Fruit fly (Drosophila melanogaster): ENCODE results near the gene MRP.

Gene MRP

DNA sequence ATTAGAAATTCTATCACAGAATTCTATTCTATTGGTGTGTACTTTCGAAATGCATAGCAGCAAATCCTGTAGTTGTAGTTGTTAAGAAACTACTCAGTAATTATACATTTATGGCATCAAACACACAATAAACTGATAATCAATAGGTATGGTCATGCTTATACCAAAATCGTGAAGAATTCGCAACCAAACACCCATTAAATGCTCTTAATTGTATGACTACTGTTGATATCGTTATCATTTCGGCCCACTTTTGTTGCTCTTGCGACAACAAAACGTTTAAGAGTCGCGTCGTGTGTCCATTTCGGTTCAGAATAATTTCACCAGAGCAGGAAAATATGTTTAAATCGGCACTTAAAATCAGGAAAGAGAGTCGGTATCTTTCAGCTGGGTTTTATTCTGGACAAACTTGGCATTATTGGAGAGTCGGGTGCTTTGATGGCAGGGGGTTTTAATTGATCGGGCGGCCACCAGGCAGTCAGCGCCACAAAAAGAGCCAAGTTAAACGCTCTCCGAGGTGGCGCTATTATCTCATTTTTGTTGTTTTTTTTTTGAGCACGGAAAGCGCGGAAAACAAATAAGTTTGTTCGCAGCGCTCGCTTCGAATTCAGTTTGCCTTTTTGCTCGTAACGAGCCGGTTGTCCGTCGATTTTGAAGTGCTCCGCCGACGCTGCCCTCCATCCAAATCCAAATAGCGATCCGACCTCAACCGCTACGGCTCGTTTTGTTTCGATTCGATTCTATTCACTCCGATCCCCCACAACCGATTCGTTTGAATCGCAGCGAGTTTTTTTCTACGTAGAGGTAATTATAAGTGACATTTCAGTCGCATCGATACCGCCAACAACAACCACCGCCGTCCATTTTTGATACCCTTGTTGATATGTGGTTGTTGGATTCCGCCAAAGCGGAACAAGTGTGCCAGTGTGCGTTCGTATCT, at the start of gene MRP:
MRP (plus strand) TSS at position 609 of the 940 bp plus-strand sequence.
- TF ChIP-seq gl (tag; optimal IDR thresholded peaks at IDR 0.05): no peak
- TF ChIP-seq CG9948 (tag; optimal IDR thresholded peaks at IDR 0.05): no peak
- TF ChIP-seq CG4496 (GFP tag; IDR thresholded peaks at IDR 0.05): peak; percentile 44; the same call in 1 of the 3 replicates
- no peak for TF ChIP-seq CG8159 (tag; optimal IDR thresholded peaks at IDR 0.05)
- TF ChIP-seq Pif1B (GFP tag; optimal IDR thresholded peaks at IDR 0.05): no peak
- peak; percentile 53 for TF ChIP-seq Ets98B (GFP tag; IDR thresholded peaks at IDR 0.05)
- TF ChIP-seq CG32121 (GFP tag; IDR thresholded peaks at IDR 0.05): peak; percentile 54; the same call in 1 of the 2 replicates
- no peak for TF ChIP-seq CG12605 (GFP tag; IDR thresholded peaks at IDR 0.05)
- no peak for TF ChIP-seq rn (GFP tag; IDR thresholded peaks at IDR 0.05)
- no peak for TF ChIP-seq Snoo (tag; optimal IDR thresholded peaks at IDR 0.05)
- no peak for TF ChIP-seq EcR (GFP tag; optimal IDR thresholded peaks at IDR 0.05)
- no peak for TF ChIP-seq Pif1A (GFP tag; optimal IDR thresholded peaks at IDR 0.05)
- TF ChIP-seq CG10348 (GFP tag; IDR thresholded peaks at IDR 0.05): no peak
- no peak for TF ChIP-seq CG34367 (tag; optimal IDR thresholded peaks at IDR 0.05)
- peak; percentile 52; the same call in 2 of the 3 replicates for TF ChIP-seq fd96Ca (GFP tag; IDR thresholded peaks at IDR 0.05)
- TF ChIP-seq CG14655 (GFP tag; optimal IDR thresholded peaks at IDR 0.05): no peak
- TF ChIP-seq CG13204 (GFP tag; optimal IDR thresholded peaks at IDR 0.05): no peak
- TF ChIP-seq CG8301 (tag; optimal IDR thresholded peaks at IDR 0.05): no peak
- TF ChIP-seq CG15710 (tag; optimal IDR thresholded peaks at IDR 0.05): no peak
- TF ChIP-seq CG17806 (tag; optimal IDR thresholded peaks at IDR 0.05): no peak
- TF ChIP-seq D1 (tag; optimal IDR thresholded peaks at IDR 0.05): no peak

DNA sequence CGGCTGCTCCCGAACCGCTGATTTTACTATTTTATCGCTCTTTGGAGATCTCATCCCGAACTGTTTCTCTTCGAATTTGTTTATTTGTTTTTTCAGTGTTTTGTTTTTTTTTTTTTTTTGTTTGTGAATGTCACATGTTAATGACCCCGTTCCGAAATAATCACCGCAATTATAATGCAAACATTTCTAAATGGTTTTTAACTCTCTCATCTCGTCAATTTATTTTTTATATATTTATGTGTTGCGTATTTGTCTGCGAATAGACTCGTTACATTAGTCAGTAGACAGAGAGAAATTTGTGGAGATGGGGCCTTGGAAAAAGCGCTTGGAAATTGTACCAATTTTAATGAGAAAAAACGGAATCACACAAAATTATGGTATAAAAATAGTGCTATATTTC, 49.2 kb upstream of the MRP start, which contains the start of gene Nepl7:
Nepl7 (minus strand) TSS at position 101 of the 400 bp plus-strand sequence.
- no peak for TF ChIP-seq Pif1B (GFP tag; optimal IDR thresholded peaks at IDR 0.05)
- TF ChIP-seq CG15710 (tag; optimal IDR thresholded peaks at IDR 0.05): no peak

DNA sequence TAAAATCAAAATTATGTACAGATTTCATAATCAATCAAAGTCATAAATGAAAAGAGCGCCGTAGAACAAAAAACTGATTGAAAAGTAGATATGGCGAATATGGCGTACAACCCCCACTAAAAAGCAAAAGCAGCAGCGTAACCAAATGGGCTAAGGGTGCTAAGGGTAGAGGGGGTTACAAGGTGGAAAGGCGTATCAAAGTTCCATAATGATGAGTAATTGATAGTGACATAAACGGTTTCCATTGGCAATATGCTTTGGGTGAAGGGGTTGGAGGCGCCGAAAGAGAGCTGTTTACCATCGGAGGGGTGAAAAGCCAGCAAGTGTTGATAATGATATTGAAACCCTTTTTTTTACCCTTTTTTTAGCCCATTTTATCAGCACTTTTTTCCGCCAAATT, 46.5 kb upstream of the MRP start:
- TF ChIP-seq CG8301 (tag; optimal IDR thresholded peaks at IDR 0.05) (no peak), CG34367 (tag; optimal IDR thresholded peaks at IDR 0.05) (no peak), Snoo (tag; optimal IDR thresholded peaks at IDR 0.05) (no peak), rn (GFP tag; IDR thresholded peaks at IDR 0.05) (no peak), CG4496 (GFP tag; IDR thresholded peaks at IDR 0.05) (no peak), CG8159 (tag; optimal IDR thresholded peaks at IDR 0.05) (no peak), CG17806 (tag; optimal IDR thresholded peaks at IDR 0.05) (no peak), CG13204 (GFP tag; optimal IDR thresholded peaks at IDR 0.05) (no peak), CG14655 (GFP tag; optimal IDR thresholded peaks at IDR 0.05) (no peak), D1 (tag; optimal IDR thresholded peaks at IDR 0.05) (no peak), Pif1A (GFP tag; optimal IDR thresholded peaks at IDR 0.05) (no peak), CG9948 (tag; optimal IDR thresholded peaks at IDR 0.05) (no peak), CG12605 (GFP tag; IDR thresholded peaks at IDR 0.05) (no peak), gl (tag; optimal IDR thresholded peaks at IDR 0.05) (no peak), CG15710 (tag; optimal IDR thresholded peaks at IDR 0.05) (no peak), Ets98B (GFP tag; IDR thresholded peaks at IDR 0.05) (no peak), CG10348 (GFP tag; IDR thresholded peaks at IDR 0.05) (no peak)

DNA sequence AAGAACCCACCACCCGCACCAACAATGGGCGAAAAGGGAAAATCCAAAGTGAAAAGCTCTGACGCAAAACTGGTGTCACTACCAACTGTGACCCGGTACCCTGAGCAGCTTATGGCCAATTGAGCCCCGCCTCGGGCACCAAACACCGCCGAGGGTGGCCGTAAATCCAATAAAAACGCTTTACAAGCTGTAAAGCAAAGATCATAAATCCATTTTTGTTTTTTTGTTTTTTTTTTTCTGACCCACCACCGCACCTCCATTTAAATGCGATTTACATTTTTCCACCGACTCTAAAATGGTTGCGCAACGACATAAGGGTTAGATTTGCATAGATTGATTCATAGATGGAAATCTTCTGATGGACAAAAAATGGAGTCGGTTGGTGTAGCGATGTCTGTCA, 44.5 kb upstream of the MRP start:
- TF ChIP-seq D1 (tag; optimal IDR thresholded peaks at IDR 0.05) (no peak), EcR (GFP tag; optimal IDR thresholded peaks at IDR 0.05) (no peak), Ets98B (GFP tag; IDR thresholded peaks at IDR 0.05) (no peak), Pif1A (GFP tag; optimal IDR thresholded peaks at IDR 0.05) (no peak), CG8159 (tag; optimal IDR thresholded peaks at IDR 0.05) (no peak), gl (tag; optimal IDR thresholded peaks at IDR 0.05) (no peak), CG13204 (GFP tag; optimal IDR thresholded peaks at IDR 0.05) (no peak), CG17806 (tag; optimal IDR thresholded peaks at IDR 0.05) (no peak), CG9948 (tag; optimal IDR thresholded peaks at IDR 0.05) (no peak), CG8301 (tag; optimal IDR thresholded peaks at IDR 0.05) (no peak), CG15710 (tag; optimal IDR thresholded peaks at IDR 0.05) (no peak), Pif1B (GFP tag; optimal IDR thresholded peaks at IDR 0.05) (no peak), CG14655 (GFP tag; optimal IDR thresholded peaks at IDR 0.05) (no peak), rn (GFP tag; IDR thresholded peaks at IDR 0.05) (no peak), Snoo (tag; optimal IDR thresholded peaks at IDR 0.05) (no peak), CG4496 (GFP tag; IDR thresholded peaks at IDR 0.05) (no peak), CG12605 (GFP tag; IDR thresholded peaks at IDR 0.05) (no peak)

DNA sequence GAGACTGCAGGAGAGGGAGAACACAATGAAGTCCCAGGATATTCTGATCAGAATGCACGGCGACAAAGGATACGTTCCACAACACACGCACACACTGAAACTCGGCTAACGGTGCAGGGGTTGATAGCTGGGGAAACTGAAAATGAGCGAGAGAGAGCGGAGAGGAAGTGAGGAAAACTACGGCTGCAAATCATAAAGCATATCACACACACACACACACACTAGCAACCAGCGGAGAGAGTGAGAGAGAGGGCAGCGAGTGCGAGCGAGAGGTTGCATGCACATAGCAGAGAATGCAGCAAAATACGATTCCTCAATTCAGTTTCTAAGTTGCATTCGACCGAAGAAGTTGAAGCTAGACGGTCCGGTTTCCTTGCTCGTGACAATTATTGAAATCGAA, 40.6 kb upstream of the MRP start:
- no peak for TF ChIP-seq CG34367 (tag; optimal IDR thresholded peaks at IDR 0.05)
- TF ChIP-seq Snoo (tag; optimal IDR thresholded peaks at IDR 0.05): no peak
- TF ChIP-seq CG8301 (tag; optimal IDR thresholded peaks at IDR 0.05): no peak
- no peak for TF ChIP-seq Ets98B (GFP tag; IDR thresholded peaks at IDR 0.05)
- no peak for TF ChIP-seq gl (tag; optimal IDR thresholded peaks at IDR 0.05)
- TF ChIP-seq CG17806 (tag; optimal IDR thresholded peaks at IDR 0.05): no peak
- TF ChIP-seq D1 (tag; optimal IDR thresholded peaks at IDR 0.05): no peak
- TF ChIP-seq Pif1B (GFP tag; optimal IDR thresholded peaks at IDR 0.05): no peak
- TF ChIP-seq Pif1A (GFP tag; optimal IDR thresholded peaks at IDR 0.05): no peak

DNA sequence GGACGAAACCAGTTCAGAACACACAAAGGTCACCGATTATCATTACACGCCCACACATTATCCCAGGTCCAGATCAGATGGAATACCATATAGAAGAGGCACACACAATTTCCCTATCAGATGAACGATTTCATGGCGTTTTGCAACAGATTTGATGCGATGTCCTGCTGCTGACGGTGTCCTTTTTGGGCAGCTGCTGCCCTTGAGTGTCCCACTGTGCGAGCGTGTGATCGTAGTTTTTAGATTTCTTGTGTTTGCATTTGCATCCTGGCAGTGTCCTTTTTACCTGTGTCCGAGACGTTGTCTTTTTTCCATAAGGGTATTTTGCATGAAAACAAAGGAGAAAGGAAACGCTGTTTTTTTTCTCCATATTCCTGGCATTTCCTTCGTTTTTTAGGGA, 39.5 kb upstream of the MRP start:
- no peak for TF ChIP-seq CG8159 (tag; optimal IDR thresholded peaks at IDR 0.05)
- TF ChIP-seq gl (tag; optimal IDR thresholded peaks at IDR 0.05): no peak
- no peak for TF ChIP-seq CG34367 (tag; optimal IDR thresholded peaks at IDR 0.05)
- TF ChIP-seq CG10348 (GFP tag; IDR thresholded peaks at IDR 0.05): no peak

All from whole organism, pupa.